Fruit fly (Drosophila melanogaster) whole organism, pupa: ENCODE measurements around the gene Trmt112.

Experiments used
- CG10348 ChIP-seq: fragments of 200-800 bp; sonication (Bioruptor generic); IDR thresholded peaks from 2 replicates; pipeline ENCODE4 v1.3.6; 2022; ENCODE audit warnings: missing biosample characterization, missing genetic modification characterization
- CG17806 ChIP-seq: fragments of 200-800 bp; sonication (Bioruptor generic); optimal IDR thresholded peaks from 2 replicates; lab custom pipeline; 2018; ENCODE audit warnings: missing biosample characterization, mild to moderate bottlenecking, missing genetic modification characterization, moderate library complexity
- CG32121 ChIP-seq: fragments of 200-800 bp; sonication (Bioruptor generic); IDR thresholded peaks from 2 replicates; pipeline ENCODE4 v1.3.6; 2022; ENCODE audit warnings: missing biosample characterization, missing genetic modification characterization
- CG34367 ChIP-seq: fragments of 200-800 bp; sonication (Bioruptor generic); optimal IDR thresholded peaks from 2 replicates; lab custom pipeline; 2018; ENCODE audit warnings: missing biosample characterization, mild to moderate bottlenecking, missing genetic modification characterization
- CG4496 ChIP-seq: fragments of 200-800 bp; sonication (Bioruptor generic); IDR thresholded peaks from 3 replicates; pipeline ENCODE4 v1.3.6; 2022; ENCODE audit warnings: missing biosample characterization, missing genetic modification characterization
- CG8159 ChIP-seq: fragments of 200-800 bp; sonication (Bioruptor generic); optimal IDR thresholded peaks from 3 replicates; lab custom pipeline; 2018; ENCODE audit warnings: missing biosample characterization, mild to moderate bottlenecking, missing genetic modification characterization, moderate library complexity
- Pif1A ChIP-seq: fragments of 200-800 bp; sonication (Bioruptor generic); optimal IDR thresholded peaks from 3 replicates; lab custom pipeline; 2016; ENCODE audit warnings: missing biosample characterization, missing genetic modification characterization
- Snoo ChIP-seq: fragments of 200-800 bp; sonication (Bioruptor generic); optimal IDR thresholded peaks from 3 replicates; lab custom pipeline; 2017; ENCODE audit warnings: missing biosample characterization, mild to moderate bottlenecking, missing genetic modification characterization, inconsistent platforms

DNA sequence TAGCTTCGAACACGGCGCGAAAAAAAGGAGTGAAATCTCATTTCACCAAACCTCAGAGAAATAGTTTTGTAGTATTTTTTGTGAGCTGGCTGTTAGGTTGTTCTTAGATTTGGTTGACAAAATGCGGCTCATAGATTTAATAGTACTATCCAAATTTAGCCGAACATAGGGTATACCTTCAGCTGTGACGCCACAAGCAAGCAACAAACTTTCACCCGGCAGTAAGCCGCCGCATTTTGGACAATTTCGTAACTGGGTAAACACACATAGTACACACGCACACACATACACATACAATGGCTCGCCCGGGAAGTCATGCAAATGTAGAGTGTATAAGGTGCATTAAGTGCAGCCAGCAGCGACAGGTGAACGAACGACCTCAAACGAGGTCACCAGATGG is 42.6 kb upstream of the Trmt112 start:
- TF ChIP-seq Snoo (tag; lab: Kevin White, UChicago) (no peak), CG17806 (no peak), CG10348 (no peak), Pif1A (GFP tag; lab: Kevin White, UChicago) (no peak), CG32121 (GFP tag; lab: Robert Waterston, UW) (peak; percentile 60), CG34367 (no peak), CG4496 (GFP tag; lab: Robert Waterston, UW) (peak; percentile 41; the same call in 1 of the 3 replicates), CG8159 (tag; lab: Kevin White, UChicago) (no peak)
